Fruit fly (Drosophila melanogaster): ENCODE data around the gene CG1105.

The CG1105 gene

DNA sequence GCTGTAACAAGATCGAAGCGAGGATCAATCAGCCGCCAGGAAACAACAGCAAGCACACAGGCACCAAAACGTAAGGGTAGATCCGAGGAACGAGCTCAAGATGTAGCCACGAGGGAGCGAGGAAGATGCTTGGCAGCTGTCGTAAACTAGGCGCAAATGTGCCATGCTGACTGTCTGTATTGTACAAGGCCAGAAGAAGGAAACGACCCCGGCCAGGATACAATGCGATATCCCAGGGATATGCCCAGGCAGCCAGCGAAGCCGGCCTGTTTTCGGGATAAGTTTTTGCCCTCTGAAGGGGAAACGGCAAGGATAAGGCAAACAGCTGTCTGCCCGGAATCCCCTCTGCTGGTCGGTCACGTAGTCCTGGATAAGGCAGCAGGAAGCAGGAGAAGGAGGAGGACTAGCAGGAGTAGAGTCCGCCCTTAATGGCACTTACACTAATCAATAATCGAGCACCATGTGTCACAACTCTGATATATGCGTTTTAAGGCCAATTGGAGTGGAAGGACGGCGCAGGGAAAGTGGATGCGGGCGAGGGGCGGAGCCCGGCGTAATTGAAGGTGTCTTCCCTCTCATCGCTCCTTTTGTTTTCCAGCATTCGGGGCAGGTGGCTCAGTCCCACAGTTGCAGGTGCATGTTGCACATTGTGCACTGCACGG, 38.7 kb upstream of the CG1105 start (continued):
- TF ChIP-seq Dref (GFP tag; IDR thresholded peaks at IDR 0.05) = no peak
- no peak for TF ChIP-seq GATAe (GFP tag; conservative IDR thresholded peaks at IDR 0.05)
- TF ChIP-seq Sry-δ (GFP tag; optimal IDR thresholded peaks at IDR 0.05) = no peak
- TF ChIP-seq lbe (GFP tag; optimal IDR thresholded peaks at IDR 0.05) = no peak
- no peak for TF ChIP-seq CG10147 (GFP tag; optimal IDR thresholded peaks at IDR 0.05)
- TF ChIP-seq CG2199 (GFP tag; IDR thresholded peaks at IDR 0.05) = peak; percentile 85
- peak in 1 of 2 experiments; percentile 76 for TF ChIP-seq insv (GFP tag; optimal IDR thresholded peaks at IDR 0.05)
- TF ChIP-seq CG15269 (tag; optimal IDR thresholded peaks at IDR 0.05) = no peak
- no peak for TF ChIP-seq Side (GFP tag; optimal IDR thresholded peaks at IDR 0.05)
- TF ChIP-seq usp (GFP tag; optimal IDR thresholded peaks at IDR 0.05) = no peak
- TF ChIP-seq CG32772 (GFP tag; IDR thresholded peaks at IDR 0.05) = no peak
- no peak for TF ChIP-seq CG10543 (GFP tag; optimal IDR thresholded peaks at IDR 0.05)
- TF ChIP-seq CG8944 (GFP tag; optimal IDR thresholded peaks at IDR 0.05) = no peak
- no peak for TF ChIP-seq CG11723 (GFP tag; optimal IDR thresholded peaks at IDR 0.05)
- no peak for TF ChIP-seq CG12391 (tag; optimal IDR thresholded peaks at IDR 0.05)
- no peak for TF ChIP-seq HHEX (GFP tag; optimal IDR thresholded peaks at IDR 0.05)
- no peak for TF ChIP-seq Atf-2 (GFP tag; optimal IDR thresholded peaks at IDR 0.05)
- no peak for TF ChIP-seq row (GFP tag; IDR thresholded peaks at IDR 0.05)
- peak; percentile 14 for TF ChIP-seq Ets65A (GFP tag)
- no peak for TF ChIP-seq grau (tag; optimal IDR thresholded peaks at IDR 0.05)
- no peak for TF ChIP-seq gsb-n (tag; optimal IDR thresholded peaks at IDR 0.05)
- no peak for TF ChIP-seq eyg (GFP tag; optimal IDR thresholded peaks at IDR 0.05)
- no peak for TF ChIP-seq CG9876 (GFP tag; optimal IDR thresholded peaks at IDR 0.05)
- TF ChIP-seq CG33557 (GFP tag; optimal IDR thresholded peaks at IDR 0.05) = no peak
- TF ChIP-seq org-1 (GFP tag; optimal IDR thresholded peaks at IDR 0.05) = no peak
- peak; percentile 84 for TF ChIP-seq ac (GFP tag; optimal IDR thresholded peaks at IDR 0.05)
- TF ChIP-seq CG12155 (GFP tag; optimal IDR thresholded peaks at IDR 0.05) = no peak
- no peak for TF ChIP-seq ATbp (GFP tag; optimal IDR thresholded peaks at IDR 0.05)
- TF ChIP-seq nom (GFP tag; optimal IDR thresholded peaks at IDR 0.05) = no peak
- TF ChIP-seq bsh (GFP tag; optimal IDR thresholded peaks at IDR 0.05) = no peak
- TF ChIP-seq Antp (GFP tag; optimal IDR thresholded peaks at IDR 0.05) = no peak
- no peak for TF ChIP-seq Aef1 (GFP tag; IDR thresholded peaks at IDR 0.05)
- TF ChIP-seq mam (GFP tag; optimal IDR thresholded peaks at IDR 0.05) = no peak
- TF ChIP-seq Bteb2 (GFP tag; optimal IDR thresholded peaks at IDR 0.05) = no peak
- TF ChIP-seq onecut (GFP tag; IDR thresholded peaks at IDR 0.05) = peak; percentile 43; the same call in 1 of the 2 replicates
- no peak for TF ChIP-seq repo (GFP tag; optimal IDR thresholded peaks at IDR 0.05)
- peak; percentile 50 for TF ChIP-seq kni (GFP tag; optimal IDR thresholded peaks at IDR 0.05)
- TF ChIP-seq D19A (tag; optimal IDR thresholded peaks at IDR 0.05) = no peak
- TF ChIP-seq CG2875 (GFP tag; optimal IDR thresholded peaks at IDR 0.05) = no peak
- peak; percentile 30 for TF ChIP-seq da (GFP tag; optimal IDR thresholded peaks at IDR 0.05)
- peak; percentile 90 for TF ChIP-seq pros (GFP tag; optimal IDR thresholded peaks at IDR 0.05)
- no peak for TF ChIP-seq h (optimal IDR thresholded peaks at IDR 0.05)
- TF ChIP-seq CG13123 (GFP tag; optimal IDR thresholded peaks at IDR 0.05) = no peak
- TF ChIP-seq Med (GFP tag) = peak; percentile 9
- TF ChIP-seq hth (optimal IDR thresholded peaks at IDR 0.05) = peak; percentile 62
- peak; percentile 62; the same call in 1 of the 2 replicates for TF ChIP-seq crol (GFP tag; IDR thresholded peaks at IDR 0.05)
- TF ChIP-seq mld (GFP tag; IDR thresholded peaks at IDR 0.05; ENCODE audit: partially characterized antibody) = no peak
- TF ChIP-seq twi (tag; optimal IDR thresholded peaks at IDR 0.05) = peak; percentile 93
- TF ChIP-seq tup (GFP tag; optimal IDR thresholded peaks at IDR 0.05) = no peak
